Fruit fly (Drosophila melanogaster) whole organism, embryonic: ENCODE data around the gene Parg.

Experiments used
- Bgb ChIP-seq: fragments of 200-800 bp; sonication (Bioruptor generic); IDR thresholded peaks from 2 replicates; pipeline ENCODE4 v1.3.6; 2022; ENCODE audit warnings: missing biosample characterization, missing genetic modification characterization; ENCODE audit not compliant: partially characterized antibody
- CG10147 ChIP-seq: fragments of 200-800 bp; sonication (Bioruptor generic); optimal IDR thresholded peaks from 2 replicates; lab custom pipeline; 2019; ENCODE audit warnings: missing biosample characterization, mild to moderate bottlenecking, missing genetic modification characterization, moderate library complexity
- CG10209 ChIP-seq: fragments of 200-800 bp; sonication (Bioruptor generic); optimal IDR thresholded peaks from 3 replicates; lab custom pipeline; 2017; ENCODE audit warnings: missing biosample characterization, mild to moderate bottlenecking, missing genetic modification characterization, missing genetic modification reagents
- CG11456 ChIP-seq: fragments of 200-800 bp; sonication (Bioruptor generic); IDR thresholded peaks from 3 replicates; pipeline ENCODE4 v1.3.6; 2022; ENCODE audit warnings: missing biosample characterization, missing genetic modification characterization
- CG11504 ChIP-seq: fragments of 200-800 bp; sonication (Bioruptor generic); optimal IDR thresholded peaks from 3 replicates; lab custom pipeline; 2019; ENCODE audit warnings: missing biosample characterization, mild to moderate bottlenecking, missing genetic modification characterization, moderate library complexity
- CG12744 ChIP-seq: fragments of 200-800 bp; sonication (Bioruptor generic); optimal IDR thresholded peaks from 2 replicates; lab custom pipeline; 2016; ENCODE audit warnings: missing biosample characterization, missing genetic modification characterization
- CG13424 ChIP-seq: fragments of 200-800 bp; sonication (Bioruptor generic); optimal IDR thresholded peaks from 2 replicates; lab custom pipeline; 2019; ENCODE audit warnings: missing biosample characterization, mild to moderate bottlenecking, missing genetic modification characterization, moderate library complexity
- CG14710 ChIP-seq: fragments of 200-800 bp; sonication (Bioruptor generic); optimal IDR thresholded peaks from 3 replicates; lab custom pipeline; 2019; ENCODE audit warnings: missing biosample characterization, mild to moderate bottlenecking, missing genetic modification characterization, moderate library complexity
- CG15269 ChIP-seq: fragments of 200-800 bp; sonication (Bioruptor generic); optimal IDR thresholded peaks from 2 replicates; lab custom pipeline; 2018; ENCODE audit warnings: missing biosample characterization, mild to moderate bottlenecking, missing genetic modification characterization, moderate library complexity
- CG15479 ChIP-seq: fragments of 200-800 bp; sonication (Bioruptor generic); optimal IDR thresholded peaks from 3 replicates; lab custom pipeline; 2019; ENCODE audit warnings: missing biosample characterization, mild to moderate bottlenecking, missing genetic modification characterization, moderate library complexity
- CG1603 ChIP-seq: fragments of 200-800 bp; sonication (Bioruptor generic); optimal IDR thresholded peaks from 2 replicates; lab custom pipeline; 2019; ENCODE audit warnings: missing biosample characterization, mild to moderate bottlenecking, missing genetic modification characterization, moderate library complexity
- CG17912 ChIP-seq: fragments of 200-800 bp; sonication (Bioruptor generic); optimal IDR thresholded peaks from 2 replicates; lab custom pipeline; 2018; ENCODE audit warnings: missing biosample characterization, mild to moderate bottlenecking, missing genetic modification characterization
- CG1832 ChIP-seq: fragments of 200-800 bp; sonication (Bioruptor generic); optimal IDR thresholded peaks from 2 replicates; lab custom pipeline; 2017; ENCODE audit warnings: missing biosample characterization, mild to moderate bottlenecking, missing genetic modification characterization, inconsistent platforms
- CG18476 ChIP-seq: fragments of 200-800 bp; sonication (Bioruptor generic); optimal IDR thresholded peaks from 2 replicates; lab custom pipeline; 2016; ENCODE audit warnings: missing biosample characterization, mild to moderate bottlenecking, missing genetic modification characterization
- CG2199 ChIP-seq: fragments of 200-800 bp; sonication (Bioruptor generic); IDR thresholded peaks from 3 replicates; pipeline ENCODE4 v1.3.6; 2022; ENCODE audit warnings: missing biosample characterization, missing genetic modification characterization
- CG42726 ChIP-seq: fragments of 200-800 bp; sonication (Bioruptor generic); IDR thresholded peaks from 2 replicates; pipeline ENCODE4 v1.3.6; 2022; ENCODE audit warnings: missing biosample characterization, missing genetic modification characterization; ENCODE audit not compliant: partially characterized antibody
- CG4404 ChIP-seq: fragments of 200-800 bp; sonication (Bioruptor generic); IDR thresholded peaks from 2 replicates; pipeline ENCODE4 v1.3.6; 2022; ENCODE audit warnings: missing biosample characterization, missing genetic modification characterization
- CG4820 ChIP-seq: fragments of 200-800 bp; sonication (Bioruptor generic); optimal IDR thresholded peaks from 3 replicates; lab custom pipeline; 2016; ENCODE audit warnings: missing biosample characterization, missing genetic modification characterization
- CG5245 ChIP-seq: fragments of 200-800 bp; sonication (Bioruptor generic); optimal IDR thresholded peaks from 3 replicates; lab custom pipeline; 2016; ENCODE audit warnings: missing biosample characterization, missing genetic modification characterization
- CG8290 ChIP-seq, 3 experiments: fragments of 200-800 bp; sonication (Bioruptor generic); optimal IDR thresholded peaks; 2 replicates each; lab custom pipeline; 2016 to 2019; ENCODE audit warnings: missing biosample characterization in 3 of 3, missing genetic modification characterization in 3 of 3, mild to moderate bottlenecking in 2 of 3, moderate library complexity in 1 of 3
- CG9215 ChIP-seq: fragments of 200-800 bp; sonication (Bioruptor generic); IDR thresholded peaks from 2 replicates; pipeline ENCODE4 v1.3.6; 2022; ENCODE audit warnings: missing biosample characterization, missing genetic modification characterization
- CG9727 ChIP-seq: fragments of 200-800 bp; sonication (Bioruptor generic); optimal IDR thresholded peaks from 3 replicates; lab custom pipeline; 2017; ENCODE audit warnings: missing biosample characterization, mild to moderate bottlenecking, missing genetic modification characterization
- Dek ChIP-seq: fragments of 200-800 bp; sonication (Bioruptor generic); optimal IDR thresholded peaks from 3 replicates; lab custom pipeline; 2019; ENCODE audit warnings: missing biosample characterization, mild to moderate bottlenecking, missing genetic modification characterization, moderate library complexity
- Dp ChIP-seq: fragments of 200-800 bp; sonication (Bioruptor generic); optimal IDR thresholded peaks from 2 replicates; lab custom pipeline; 2018; ENCODE audit warnings: missing biosample characterization, mild to moderate bottlenecking, missing genetic modification characterization, moderate library complexity
- Hand ChIP-seq: fragments of 200-800 bp; sonication (Bioruptor generic); optimal IDR thresholded peaks from 2 replicates; lab custom pipeline; 2017; ENCODE audit warnings: mild to moderate bottlenecking, missing biosample characterization, missing genetic modification reagents, missing genetic modification characterization
- Hmx ChIP-seq: fragments of 200-800 bp; sonication (Bioruptor generic); optimal IDR thresholded peaks from 2 replicates; lab custom pipeline; 2016; ENCODE audit warnings: missing biosample characterization, missing genetic modification characterization
- Mrtf ChIP-seq: fragments of 200-800 bp; sonication (Bioruptor generic); IDR thresholded peaks from 3 replicates; pipeline ENCODE4 v1.3.6; 2022; ENCODE audit warnings: missing biosample characterization, missing genetic modification characterization
- NC2α ChIP-seq: fragments of 200-800 bp; sonication (Bioruptor generic); optimal IDR thresholded peaks from 2 replicates; lab custom pipeline; 2016; ENCODE audit warnings: missing biosample characterization, missing genetic modification characterization
- Neu2 ChIP-seq: fragments of 200-800 bp; sonication (Bioruptor generic); optimal IDR thresholded peaks from 3 replicates; lab custom pipeline; 2016; ENCODE audit warnings: missing biosample characterization, missing genetic modification characterization, borderline replicate concordance
- Nf-YA ChIP-seq: fragments of 200-800 bp; sonication (Bioruptor generic); IDR thresholded peaks from 2 replicates; pipeline ENCODE4 v1.3.6; 2022; ENCODE audit warnings: missing biosample characterization, missing genetic modification characterization
- Oli ChIP-seq: fragments of 200-800 bp; sonication (Bioruptor generic); optimal IDR thresholded peaks from 2 replicates; lab custom pipeline; 2018; ENCODE audit warnings: missing biosample characterization, mild to moderate bottlenecking, missing genetic modification characterization, moderate library complexity
- PHDP ChIP-seq: fragments of 200-800 bp; sonication (Bioruptor generic); optimal IDR thresholded peaks from 3 replicates; lab custom pipeline; 2018; ENCODE audit warnings: missing biosample characterization, mild to moderate bottlenecking, missing genetic modification characterization, moderate library complexity
- Rfx ChIP-seq: fragments of 200-800 bp; sonication (Bioruptor generic); IDR thresholded peaks from 2 replicates; pipeline ENCODE4 v1.3.6; 2022; ENCODE audit warnings: missing biosample characterization, missing genetic modification characterization
- ac ChIP-seq: fragments of 200-800 bp; sonication (Bioruptor generic); optimal IDR thresholded peaks from 3 replicates; lab custom pipeline; 2017; ENCODE audit warnings: missing biosample characterization, mild to moderate bottlenecking, missing genetic modification characterization
- ase ChIP-seq: fragments of 200-800 bp; sonication (Bioruptor generic); IDR thresholded peaks from 3 replicates; pipeline ENCODE4 v1.3.6; 2022; ENCODE audit warnings: missing biosample characterization, missing genetic modification characterization
- bsh ChIP-seq, 2 experiments: fragments of 200-800 bp; sonication (Bioruptor generic); optimal IDR thresholded peaks; 2 replicates each; lab custom pipeline; 2017 to 2018; ENCODE audit warnings: mild to moderate bottlenecking in 2 of 2, missing biosample characterization in 2 of 2, missing genetic modification characterization in 2 of 2, moderate library complexity in 1 of 2
- cg ChIP-seq: fragments of 200-800 bp; sonication (Bioruptor generic); optimal IDR thresholded peaks from 3 replicates; lab custom pipeline; 2019; ENCODE audit warnings: missing biosample characterization, mild to moderate bottlenecking, missing genetic modification characterization, moderate library complexity
- da ChIP-seq: fragments of 200-800 bp; sonication (Bioruptor generic); optimal IDR thresholded peaks from 2 replicates; lab custom pipeline; 2016; ENCODE audit warnings: missing biosample characterization, missing genetic modification characterization
- dpn ChIP-seq, 2 experiments: fragments of 200-800 bp; sonication (Bioruptor generic); optimal IDR thresholded peaks; 3 replicates each; lab custom pipeline; 2016; ENCODE audit warnings: missing biosample characterization in 2 of 2, missing genetic modification characterization in 2 of 2
- en ChIP-seq: fragments of 200-800 bp; sonication (Bioruptor generic); optimal IDR thresholded peaks from 2 replicates; lab custom pipeline; 2016; ENCODE audit warnings: missing biosample characterization, missing genetic modification characterization
- fu2 ChIP-seq: fragments of 200-800 bp; sonication (Bioruptor generic); optimal IDR thresholded peaks from 2 replicates; lab custom pipeline; 2016; ENCODE audit warnings: missing biosample characterization, missing genetic modification characterization
- grn ChIP-seq: fragments of 200-800 bp; sonication (Bioruptor generic); optimal IDR thresholded peaks from 3 replicates; lab custom pipeline; 2017; ENCODE audit warnings: missing biosample characterization, missing genetic modification characterization
- kay ChIP-seq: fragments of 200-800 bp; sonication (Bioruptor generic); optimal IDR thresholded peaks from 2 replicates; lab custom pipeline; 2016; ENCODE audit warnings: missing biosample characterization, missing genetic modification characterization
- nau ChIP-seq: fragments of 200-800 bp; sonication (Bioruptor generic); optimal IDR thresholded peaks from 3 replicates; lab custom pipeline; 2017; ENCODE audit warnings: missing biosample characterization, mild to moderate bottlenecking, missing genetic modification characterization, missing genetic modification reagents
- phol ChIP-seq: fragments of 200-800 bp; sonication (Bioruptor generic); optimal IDR thresholded peaks from 3 replicates; lab custom pipeline; 2018; ENCODE audit warnings: missing biosample characterization, mild to moderate bottlenecking, missing genetic modification characterization, moderate library complexity
- schlank ChIP-seq: fragments of 200-800 bp; sonication (Bioruptor generic); optimal IDR thresholded peaks from 2 replicates; lab custom pipeline; 2018; ENCODE audit warnings: missing biosample characterization, mild to moderate bottlenecking, missing genetic modification characterization
- sd ChIP-seq: fragments of 200-800 bp; sonication (Bioruptor generic); optimal IDR thresholded peaks from 3 replicates; lab custom pipeline; 2018; ENCODE audit warnings: missing biosample characterization, mild to moderate bottlenecking, missing genetic modification characterization, moderate library complexity
- tna ChIP-seq: fragments of 200-800 bp; sonication (Bioruptor generic); IDR thresholded peaks from 2 replicates; pipeline ENCODE4 v1.3.6; 2022; ENCODE audit warnings: missing biosample characterization, missing genetic modification characterization; ENCODE audit not compliant: partially characterized antibody

The Parg gene

DNA sequence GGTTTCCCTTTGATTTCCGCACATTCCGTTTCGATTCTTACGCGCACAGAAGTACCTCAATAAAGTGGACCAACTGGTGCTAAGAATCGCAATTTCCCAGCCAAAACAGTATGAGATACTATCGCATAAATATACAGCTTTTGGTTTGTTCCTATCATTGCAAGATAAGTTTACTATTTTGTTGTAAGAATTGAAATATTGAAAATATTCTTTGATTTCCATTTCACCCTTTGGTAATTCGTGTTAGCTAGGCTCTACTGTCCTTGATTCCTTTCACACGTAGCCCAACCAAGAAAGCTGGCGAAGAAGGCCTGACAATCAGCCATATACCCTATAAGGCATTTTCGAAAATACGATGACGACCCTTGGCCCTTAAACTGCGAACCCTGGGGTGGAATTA is 19.3 kb upstream of the Parg start (continued):
- no peak for TF ChIP-seq CG10209 (GFP tag; lab: Kevin White, UChicago)
- 0 out of 3 replicates have a peak, but pooled peaks have one; percentile 14 for TF ChIP-seq CG2199 (GFP tag; lab: Robert Waterston, UW)
- TF ChIP-seq CG10147 (GFP tag; lab: Kevin White, UChicago), result peak; percentile 10
- TF ChIP-seq Hmx (GFP tag; lab: Kevin White, UChicago), result no peak
- no peak for TF ChIP-seq fu2 (GFP tag; lab: Kevin White, UChicago)
- peak; percentile 46 for TF ChIP-seq CG4820
- TF ChIP-seq CG8290 (GFP tag; optimal IDR thresholded peaks at IDR 0.05; lab: Kevin White, UChicago), result no peak
- peak in 1 of 2 experiments; percentile 58 for TF ChIP-seq CG8290 (tag; optimal IDR thresholded peaks at IDR 0.05; lab: Kevin White, UChicago)
- peak; percentile 3 for TF ChIP-seq CG18476
- peak; percentile 27 for TF ChIP-seq nau (GFP tag; lab: Kevin White, UChicago)
- no peak for TF ChIP-seq CG17912
- no peak for TF ChIP-seq Dek
- 0 out of 2 replicates have a peak, but pooled peaks have one; percentile 8 for TF ChIP-seq CG9215 (GFP tag; lab: Robert Waterston, UW)
- TF ChIP-seq tna (GFP tag; lab: Robert Waterston, UW), result no peak
- no peak for TF ChIP-seq da (GFP tag; lab: Kevin White, UChicago)
- no peak for TF ChIP-seq Bgb (GFP tag; lab: Robert Waterston, UW)
- TF ChIP-seq CG13424 (tag; lab: Kevin White, UChicago), result peak; percentile 59
- peak; percentile 61 for TF ChIP-seq phol (tag; lab: Kevin White, UChicago)
- TF ChIP-seq cg (GFP tag; lab: Kevin White, UChicago), result no peak
- TF ChIP-seq Mrtf (GFP tag; lab: Robert Waterston, UW), result no peak
- TF ChIP-seq NC2α, result no peak
- TF ChIP-seq PHDP (tag; lab: Kevin White, UChicago), result peak; percentile 40
- no peak for TF ChIP-seq schlank (tag; lab: Kevin White, UChicago)
- TF ChIP-seq kay (GFP tag; lab: Kevin White, UChicago), result no peak
- TF ChIP-seq CG1603 (tag; lab: Kevin White, UChicago), result peak; percentile 66
- TF ChIP-seq Oli (tag; lab: Kevin White, UChicago), result peak; percentile 52
- no peak for TF ChIP-seq CG15479 (GFP tag; lab: Kevin White, UChicago)
- no peak for TF ChIP-seq Hand (GFP tag; lab: Kevin White, UChicago)
- no peak for TF ChIP-seq grn (GFP tag; lab: Kevin White, UChicago)
- peak in 1 of 2 experiments; percentile 58 for TF ChIP-seq bsh (GFP tag; optimal IDR thresholded peaks at IDR 0.05; lab: Kevin White, UChicago)
- TF ChIP-seq sd (tag; lab: Kevin White, UChicago), result peak; percentile 50
- no peak for TF ChIP-seq CG11456
- peak; percentile 54; the same call in 1 of the 2 replicates for TF ChIP-seq CG4404 (GFP tag; lab: Robert Waterston, UW)
- no peak for TF ChIP-seq CG12744 (GFP tag; lab: Kevin White, UChicago)
- TF ChIP-seq CG1832 (GFP tag; lab: Kevin White, UChicago), result no peak
- peak; percentile 40 for TF ChIP-seq CG9727 (GFP tag; lab: Kevin White, UChicago)
- TF ChIP-seq en (GFP tag; lab: Kevin White, UChicago), result no peak
- no peak for TF ChIP-seq CG5245 (GFP tag; lab: Kevin White, UChicago)
- TF ChIP-seq CG42726 (GFP tag; lab: Robert Waterston, UW), result no peak
- peak; percentile 47; the same call in 1 of the 2 replicates for TF ChIP-seq Rfx (GFP tag; lab: Robert Waterston, UW)
- TF ChIP-seq Neu2 (GFP tag; lab: Kevin White, UChicago), result no peak
- peak; percentile 68 for TF ChIP-seq CG11504
- TF ChIP-seq CG14710 (tag; lab: Kevin White, UChicago), result peak; percentile 43
- TF ChIP-seq Dp (GFP tag; lab: Kevin White, UChicago), result no peak
- TF ChIP-seq dpn (GFP tag; optimal IDR thresholded peaks at IDR 0.05; lab: Kevin White, UChicago), result peak; percentile 24 to 56
- no peak for TF ChIP-seq ase (GFP tag; lab: Robert Waterston, UW)
- TF ChIP-seq ac (GFP tag; lab: Kevin White, UChicago), result no peak
- TF ChIP-seq Nf-YA (GFP tag; lab: Robert Waterston, UW), result no peak
- TF ChIP-seq CG15269 (tag; lab: Kevin White, UChicago), result peak; percentile 49
- TF ChIP-seq, all 482 proteins: peak for 181
